Fruit fly (Drosophila melanogaster) whole organism, prepupa: ENCODE data around the gene CG7810.

ENCODE experiments used
- Blimp-1 ChIP-seq: fragments of 200-800 bp; sonication (Bioruptor generic); optimal IDR thresholded peaks from 3 replicates; lab custom pipeline; 2017; ENCODE audit warnings: missing biosample characterization, missing genetic modification characterization, mild to moderate bottlenecking, moderate library complexity, missing genetic modification reagents
- CG10631 ChIP-seq: fragments of 200-800 bp; sonication (Bioruptor generic); optimal IDR thresholded peaks from 2 replicates; lab custom pipeline; 2016; ENCODE audit warnings: missing biosample characterization, missing genetic modification characterization
- CG11762 ChIP-seq: fragments of 200-800 bp; sonication (Bioruptor generic); optimal IDR thresholded peaks from 3 replicates; lab custom pipeline; 2016; ENCODE audit warnings: missing biosample characterization, missing genetic modification characterization; ENCODE audit not compliant: insufficient read depth
- CG11902 ChIP-seq: fragments of 200-800 bp; sonication (Bioruptor generic); optimal IDR thresholded peaks from 3 replicates; lab custom pipeline; 2016; ENCODE audit warnings: missing biosample characterization, missing genetic modification characterization
- CG16779 ChIP-seq: fragments of 200-800 bp; sonication (Bioruptor generic); optimal IDR thresholded peaks from 3 replicates; lab custom pipeline; 2017; ENCODE audit warnings: missing biosample characterization, mild to moderate bottlenecking, missing genetic modification characterization
- CG3032 ChIP-seq: fragments of 200-800 bp; optimal IDR thresholded peaks from 2 replicates; lab custom pipeline; 2019; ENCODE audit warnings: missing biosample characterization, mild to moderate bottlenecking, missing genetic modification characterization, moderate library complexity
- CG31627 ChIP-seq: fragments of 200-800 bp; sonication (Bioruptor generic); optimal IDR thresholded peaks from 3 replicates; lab custom pipeline; 2016; ENCODE audit warnings: missing biosample characterization, missing genetic modification characterization
- CG32006 ChIP-seq: fragments of 200-800 bp; sonication (Bioruptor generic); optimal IDR thresholded peaks from 3 replicates; lab custom pipeline; 2017; ENCODE audit warnings: missing biosample characterization, mild to moderate bottlenecking, missing genetic modification characterization
- CG34406 ChIP-seq: fragments of 200-800 bp; sonication (Bioruptor generic); optimal IDR thresholded peaks from 3 replicates; lab custom pipeline; 2016; ENCODE audit warnings: missing biosample characterization, missing genetic modification characterization
- CG4318 ChIP-seq: fragments of 200-800 bp; sonication (Bioruptor generic); optimal IDR thresholded peaks from 3 replicates; lab custom pipeline; 2017; ENCODE audit warnings: missing biosample characterization, mild to moderate bottlenecking, missing genetic modification characterization
- CG6276 ChIP-seq: fragments of 200-800 bp; sonication (Bioruptor generic); optimal IDR thresholded peaks from 2 replicates; lab custom pipeline; 2017; ENCODE audit warnings: missing biosample characterization, mild to moderate bottlenecking, missing genetic modification characterization
- CG7368 ChIP-seq: fragments of 200-800 bp; sonication (Bioruptor generic); optimal IDR thresholded peaks from 3 replicates; lab custom pipeline; 2016; ENCODE audit warnings: missing biosample characterization, missing genetic modification characterization
- CG8119 ChIP-seq: fragments of 200-800 bp; sonication (Bioruptor generic); IDR thresholded peaks from 3 replicates; pipeline ENCODE4 v1.3.6; 2022; ENCODE audit warnings: missing biosample characterization, missing genetic modification characterization
- CG9139 ChIP-seq: fragments of 200-800 bp; sonication (Bioruptor generic); optimal IDR thresholded peaks from 3 replicates; lab custom pipeline; 2017; ENCODE audit warnings: missing biosample characterization, mild to moderate bottlenecking, missing genetic modification characterization
- Eip75B ChIP-seq: fragments of 200-800 bp; sonication (Bioruptor generic); optimal IDR thresholded peaks from 3 replicates; lab custom pipeline; 2016; ENCODE audit warnings: missing biosample characterization, missing genetic modification characterization
- Eip78C ChIP-seq: fragments of 200-800 bp; sonication (Bioruptor generic); peaks from one replicate; lab custom pipeline; 2016; ENCODE audit warnings: missing biosample characterization, missing genetic modification characterization
- Ets21C ChIP-seq: fragments of 200-800 bp; sonication (Bioruptor generic); optimal IDR thresholded peaks from 3 replicates; lab custom pipeline; 2016; ENCODE audit warnings: missing biosample characterization, missing genetic modification characterization
- Ets96B ChIP-seq: fragments of 200-800 bp; optimal IDR thresholded peaks from 2 replicates; lab custom pipeline; 2019; ENCODE audit warnings: missing biosample characterization, mild to moderate bottlenecking, missing genetic modification characterization, moderate library complexity
- Gug ChIP-seq: fragments of 200-800 bp; sonication (Bioruptor generic); IDR thresholded peaks from 2 replicates; pipeline ENCODE4 v1.3.6; 2022; ENCODE audit warnings: missing biosample characterization, missing genetic modification characterization
- Hr38 ChIP-seq: sonication (Bioruptor generic); optimal IDR thresholded peaks from 2 replicates; lab custom pipeline; 2016; ENCODE audit warnings: missing biosample characterization, missing genetic modification characterization
- Hr39 ChIP-seq: fragments of 200-800 bp; sonication (Bioruptor generic); optimal IDR thresholded peaks from 2 replicates; lab custom pipeline; 2016; ENCODE audit warnings: missing biosample characterization, missing genetic modification characterization
- Hr4 ChIP-seq: fragments of 200-800 bp; sonication (Bioruptor generic); optimal IDR thresholded peaks from 3 replicates; lab custom pipeline; 2016; ENCODE audit warnings: missing biosample characterization, missing genetic modification characterization
- OdsH ChIP-seq: fragments of 200-800 bp; sonication (Bioruptor generic); optimal IDR thresholded peaks from 3 replicates; lab custom pipeline; 2016; ENCODE audit warnings: missing biosample characterization, missing genetic modification characterization
- Smox ChIP-seq: fragments of 200-800 bp; sonication (Bioruptor generic); optimal IDR thresholded peaks from 3 replicates; lab custom pipeline; 2016; ENCODE audit warnings: missing biosample characterization, missing genetic modification characterization
- Sox14 ChIP-seq: fragments of 200-800 bp; sonication (Bioruptor generic); optimal IDR thresholded peaks from 3 replicates; lab custom pipeline; 2016; ENCODE audit warnings: missing biosample characterization, missing genetic modification characterization
- achi ChIP-seq: fragments of 200-800 bp; sonication (Bioruptor generic); optimal IDR thresholded peaks from 3 replicates; lab custom pipeline; 2016; ENCODE audit warnings: missing biosample characterization, missing genetic modification characterization
- cyc ChIP-seq: fragments of 200-800 bp; sonication (Bioruptor generic); optimal IDR thresholded peaks from 3 replicates; lab custom pipeline; 2016; ENCODE audit warnings: missing biosample characterization, missing genetic modification characterization
- dsx ChIP-seq: fragments of 200-800 bp; optimal IDR thresholded peaks from 3 replicates; lab custom pipeline; 2019; ENCODE audit warnings: missing biosample characterization, mild to moderate bottlenecking, missing genetic modification characterization, moderate library complexity; ENCODE audit not compliant: poor library complexity, severe bottlenecking
- eg ChIP-seq: fragments of 200-800 bp; sonication (Bioruptor generic); IDR thresholded peaks from 3 replicates; pipeline ENCODE4 v1.3.6; 2022; ENCODE audit warnings: missing biosample characterization, missing genetic modification characterization
- esn ChIP-seq: fragments of 200-800 bp; sonication (Bioruptor generic); optimal IDR thresholded peaks from 2 replicates; lab custom pipeline; 2016; ENCODE audit warnings: missing biosample characterization, mild to moderate bottlenecking, missing genetic modification characterization, moderate library complexity
- fd59A ChIP-seq: fragments of 200-800 bp; sonication (Bioruptor generic); optimal IDR thresholded peaks from 2 replicates; lab custom pipeline; 2017; ENCODE audit warnings: missing biosample characterization, mild to moderate bottlenecking, missing genetic modification characterization, missing genetic modification reagents
- fd85E ChIP-seq: fragments of 200-800 bp; sonication (Bioruptor generic); optimal IDR thresholded peaks from 3 replicates; lab custom pipeline; 2016; ENCODE audit warnings: missing biosample characterization, missing genetic modification characterization
- fkh ChIP-seq: fragments of 200-800 bp; sonication (Bioruptor generic); optimal IDR thresholded peaks from 3 replicates; lab custom pipeline; 2017; ENCODE audit warnings: missing biosample characterization, mild to moderate bottlenecking, missing genetic modification characterization, moderate library complexity
- net ChIP-seq: fragments of 200-800 bp; sonication (Bioruptor generic); optimal IDR thresholded peaks from 3 replicates; lab custom pipeline; 2016; ENCODE audit warnings: missing biosample characterization, missing genetic modification characterization
- pdm3 ChIP-seq: fragments of 200-800 bp; sonication (Bioruptor generic); optimal IDR thresholded peaks from 3 replicates; lab custom pipeline; 2016; ENCODE audit warnings: missing biosample characterization, missing genetic modification characterization
- salr ChIP-seq, 2 experiments: fragments of 200-800 bp; sonication (Bioruptor generic); optimal IDR thresholded peaks; 3 replicates each; lab custom pipeline; 2016 to 2018; ENCODE audit warnings: missing biosample characterization in 2 of 2, missing genetic modification characterization in 2 of 2, mild to moderate bottlenecking in 1 of 2
- spab ChIP-seq: fragments of 200-800 bp; sonication (Bioruptor generic); optimal IDR thresholded peaks from 2 replicates; lab custom pipeline; 2017; ENCODE audit warnings: missing biosample characterization, mild to moderate bottlenecking, missing genetic modification characterization, missing genetic modification reagents
- svp ChIP-seq: fragments of 200-800 bp; sonication (Bioruptor generic); peaks from one replicate; lab custom pipeline; 2016; ENCODE audit warnings: missing biosample characterization, missing genetic modification characterization
- vri ChIP-seq: fragments of 200-800 bp; sonication (Bioruptor generic); optimal IDR thresholded peaks from 3 replicates; lab custom pipeline; 2016; ENCODE audit warnings: missing biosample characterization, mild to moderate bottlenecking, missing genetic modification characterization

The CG7810 gene

dm6 chr2L:8290653-8291233 lies 20.3 kb downstream of the CG7810 start (continued):
- peak; percentile 62 for TF ChIP-seq CG11762
- peak; percentile 72 for TF ChIP-seq CG34406 (GFP tag; lab: Kevin White, UChicago)
- TF ChIP-seq fd59A (GFP tag; lab: Kevin White, UChicago) = peak; percentile 79
- peak; percentile 75 for TF ChIP-seq CG8119
- peak; percentile 90 for TF ChIP-seq CG31627 (GFP tag; lab: Kevin White, UChicago)
- TF ChIP-seq Ets21C (GFP tag; lab: Kevin White, UChicago) = peak; percentile 79
- TF ChIP-seq eg (GFP tag; lab: Robert Waterston, UW) = peak; percentile 85
- TF ChIP-seq Hr4 (GFP tag; lab: Kevin White, UChicago) = peak; percentile 85
- peak; percentile 77 for TF ChIP-seq Ets96B (tag; lab: Kevin White, UChicago)
- TF ChIP-seq CG32006 (GFP tag; lab: Kevin White, UChicago) = peak; percentile 76
- TF ChIP-seq Hr39 = peak; percentile 87
- peak; percentile 88 for TF ChIP-seq Eip75B
- TF ChIP-seq CG6276 (GFP tag; lab: Kevin White, UChicago) = peak; percentile 72
- TF ChIP-seq fd85E (GFP tag; lab: Kevin White, UChicago) = peak; percentile 6
- TF ChIP-seq cyc (GFP tag; lab: Kevin White, UChicago) = peak; percentile 87
- TF ChIP-seq Blimp-1 (GFP tag; lab: Kevin White, UChicago) = peak; percentile 66
- TF ChIP-seq Hr38 (GFP tag; lab: Kevin White, UChicago) = no peak
- TF ChIP-seq net = peak; percentile 82
- TF ChIP-seq vri = peak; percentile 77
- peak; percentile 47 to 69 for TF ChIP-seq salr (GFP tag; optimal IDR thresholded peaks at IDR 0.05; lab: Kevin White, UChicago)
- peak; percentile 86 for TF ChIP-seq Smox (GFP tag; lab: Kevin White, UChicago)
- TF ChIP-seq pdm3 (GFP tag; lab: Kevin White, UChicago) = peak; percentile 80
- peak; percentile 90 for TF ChIP-seq esn (GFP tag; lab: Kevin White, UChicago)
- peak; percentile 73 for TF ChIP-seq CG7368
- TF ChIP-seq CG4318 (GFP tag; lab: Kevin White, UChicago) = peak; percentile 51
- peak; percentile 46 for TF ChIP-seq CG16779 (tag; lab: Kevin White, UChicago)
- TF ChIP-seq CG11902 = peak; percentile 77
- TF ChIP-seq OdsH = peak; percentile 83
- peak; percentile 74 for TF ChIP-seq CG9139
- peak; percentile 86 for TF ChIP-seq achi (GFP tag; lab: Kevin White, UChicago)
- peak; percentile 97 for TF ChIP-seq svp
- TF ChIP-seq spab (GFP tag; lab: Kevin White, UChicago) = peak; percentile 74
- peak; percentile 79 for TF ChIP-seq dsx (GFP tag; lab: Kevin White, UChicago)
- peak; percentile 75 for TF ChIP-seq CG10631 (GFP tag; lab: Kevin White, UChicago)

- TF ChIP-seq CG4318 (GFP tag; lab: Kevin White, UChicago) (no peak), Eip78C (peak; percentile 35), CG3032 (tag; lab: Kevin White, UChicago) (no peak), pdm3 (GFP tag; lab: Kevin White, UChicago) (no peak), net (no peak), CG16779 (tag; lab: Kevin White, UChicago) (no peak), OdsH (no peak), CG34406 (GFP tag; lab: Kevin White, UChicago) (no peak), Smox (GFP tag; lab: Kevin White, UChicago) (no peak)
These were observed 20.9 kb downstream of the CG7810 start for dm6 chr2L:8290092-8290424.

dm6 chr2L:8289352-8290091 lies 21.5 kb downstream of the CG7810 start:
- TF ChIP-seq Eip78C = peak; percentile 54
- TF ChIP-seq salr (GFP tag; optimal IDR thresholded peaks at IDR 0.05; lab: Kevin White, UChicago) = no peak
- peak; percentile 76 for TF ChIP-seq svp
- TF ChIP-seq fkh (GFP tag; lab: Kevin White, UChicago) = peak; percentile 73
- no peak for TF ChIP-seq Sox14 (GFP tag; lab: Kevin White, UChicago)
- no peak for TF ChIP-seq net
- TF ChIP-seq Gug = no peak
